Fruit fly (Drosophila melanogaster): ENCODE results near the gene RpS19b.

The RpS19b gene

dm6 chr3R:23887096-23887421, 46.3 kb downstream of the RpS19b start (continued):
- TF ChIP-seq HLH3B (GFP tag; IDR thresholded peaks at IDR 0.05) (peak; percentile 94), jigr1 (GFP tag; IDR thresholded peaks at IDR 0.05) (peak; percentile 69; the same call in 2 of the 3 replicates), ERR (GFP tag; optimal IDR thresholded peaks at IDR 0.05) (no peak), CG12659 (GFP tag; optimal IDR thresholded peaks at IDR 0.05) (peak; percentile 86), CG2202 (tag; optimal IDR thresholded peaks at IDR 0.05) (peak; percentile 96), CG2120 (GFP tag; optimal IDR thresholded peaks at IDR 0.05) (peak; percentile 25), Hr39 (optimal IDR thresholded peaks at IDR 0.05) (no peak), pum (GFP tag; optimal IDR thresholded peaks at IDR 0.05) (peak; percentile 61), pnt (GFP tag; optimal IDR thresholded peaks at IDR 0.05) (peak; percentile 54), CG11093 (GFP tag; IDR thresholded peaks at IDR 0.05) (peak; percentile 83), ara (GFP tag; IDR thresholded peaks at IDR 0.05) (peak; percentile 97), Dfd (GFP tag; optimal IDR thresholded peaks at IDR 0.05) (no peak), amos (GFP tag; IDR thresholded peaks at IDR 0.05; ENCODE audit: partially characterized antibody) (no peak), lmd (GFP tag; IDR thresholded peaks at IDR 0.05) (peak; percentile 94), CG5953 (GFP tag; IDR thresholded peaks at IDR 0.05) (peak; percentile 81), CG42726 (GFP tag; IDR thresholded peaks at IDR 0.05; ENCODE audit: partially characterized antibody) (no peak), CG12219 (GFP tag; optimal IDR thresholded peaks at IDR 0.05) (peak; percentile 88), Dbx (GFP tag; IDR thresholded peaks at IDR 0.05) (0 out of 3 replicates have a peak, but pooled peaks have one; percentile 46), dati (GFP tag; IDR thresholded peaks at IDR 0.05) (peak; percentile 63), cato (GFP tag; optimal IDR thresholded peaks at IDR 0.05; ENCODE audit: borderline replicate concordance) (peak; percentile 73), Pdp1 (GFP tag; optimal IDR thresholded peaks at IDR 0.05) (peak; percentile 52 to 69), Elba2 (GFP tag; optimal IDR thresholded peaks at IDR 0.05) (no peak), CG8359 (GFP tag; optimal IDR thresholded peaks at IDR 0.05; ENCODE audit: borderline replicate concordance) (peak; percentile 88), Hr78 (GFP tag; optimal IDR thresholded peaks at IDR 0.05) (peak in 1 of 2 experiments; percentile 86), Sox100B (GFP tag; optimal IDR thresholded peaks at IDR 0.05) (peak; percentile 92), CG9797 (GFP tag; optimal IDR thresholded peaks at IDR 0.05) (peak; percentile 16), gsb (GFP tag; IDR thresholded peaks at IDR 0.05) (peak; percentile 72), repo (GFP tag; optimal IDR thresholded peaks at IDR 0.05) (no peak), Sry-δ (GFP tag; optimal IDR thresholded peaks at IDR 0.05) (no peak), CG4328 (GFP tag; optimal IDR thresholded peaks at IDR 0.05) (peak; percentile 66), dmrt99B (tag; optimal IDR thresholded peaks at IDR 0.05) (peak; percentile 94), ind (GFP tag; optimal IDR thresholded peaks at IDR 0.05) (peak; percentile 82), inv (GFP tag; IDR thresholded peaks at IDR 0.05; ENCODE audit: partially characterized antibody) (no peak), Bgb (GFP tag; IDR thresholded peaks at IDR 0.05; ENCODE audit: partially characterized antibody) (no peak), hkb (optimal IDR thresholded peaks at IDR 0.05) (no peak), hkb (GFP tag; IDR thresholded peaks at IDR 0.05) (peak; percentile 95), Meics (GFP tag; optimal IDR thresholded peaks at IDR 0.05) (peak; percentile 68), lola (GFP tag; optimal IDR thresholded peaks at IDR 0.05) (peak in 1 of 3 experiments; percentile 98), ranshi (GFP tag; IDR thresholded peaks at IDR 0.05) (peak; percentile 91), pho (GFP tag; optimal IDR thresholded peaks at IDR 0.05) (no peak), CG8290 (GFP tag; optimal IDR thresholded peaks at IDR 0.05) (peak; percentile 84), CG8290 (tag; optimal IDR thresholded peaks at IDR 0.05) (peak in 1 of 2 experiments; percentile 77), C15 (GFP tag; IDR thresholded peaks at IDR 0.05) (peak; percentile 75; the same call in 1 of the 3 replicates), CG30403 (GFP tag; optimal IDR thresholded peaks at IDR 0.05) (peak; percentile 89), nau (GFP tag; optimal IDR thresholded peaks at IDR 0.05) (peak; percentile 78), Spps (tag; optimal IDR thresholded peaks at IDR 0.05) (peak; percentile 97), Hey (tag; optimal IDR thresholded peaks at IDR 0.05) (no peak), stwl (tag; optimal IDR thresholded peaks at IDR 0.05) (peak; percentile 69), CG8944 (GFP tag; optimal IDR thresholded peaks at IDR 0.05) (peak; percentile 4), twi (tag; optimal IDR thresholded peaks at IDR 0.05) (peak; percentile 86), row (GFP tag; IDR thresholded peaks at IDR 0.05) (peak; percentile 97), CG7928 (GFP tag; optimal IDR thresholded peaks at IDR 0.05) (peak; percentile 15)
